Fruit fly (Drosophila melanogaster) whole organism, embryonic: ENCODE results near the gene CG4267.
A peak's percentile ranks its signal among the peaks of the same experiment; 100 is the strongest.

Experiments used
- Atf-2 ChIP-seq: fragments of 200-800 bp; sonication (Bioruptor generic); optimal IDR thresholded peaks from 2 replicates; lab custom pipeline; 2016; ENCODE audit warnings: missing biosample characterization, missing genetic modification characterization
- CG10274 ChIP-seq: fragments of 200-800 bp; sonication (Bioruptor generic); optimal IDR thresholded peaks from 3 replicates; lab custom pipeline; 2017; ENCODE audit warnings: missing biosample characterization, mild to moderate bottlenecking, missing genetic modification characterization
- CG10543 ChIP-seq: fragments of 200-800 bp; sonication (Bioruptor generic); optimal IDR thresholded peaks from 3 replicates; lab custom pipeline; 2017; ENCODE audit warnings: missing biosample characterization, mild to moderate bottlenecking, missing genetic modification characterization, moderate library complexity
- CG11456 ChIP-seq: fragments of 200-800 bp; sonication (Bioruptor generic); IDR thresholded peaks from 3 replicates; pipeline ENCODE4 v1.3.6; 2022; ENCODE audit warnings: missing biosample characterization, missing genetic modification characterization
- CG12155 ChIP-seq: fragments of 200-800 bp; sonication (Bioruptor generic); optimal IDR thresholded peaks from 3 replicates; lab custom pipeline; 2016; ENCODE audit warnings: missing biosample characterization, missing genetic modification characterization
- CG12769 ChIP-seq: fragments of 200-800 bp; sonication (Bioruptor generic); optimal IDR thresholded peaks from 2 replicates; lab custom pipeline; 2019; ENCODE audit warnings: missing biosample characterization, mild to moderate bottlenecking, missing genetic modification characterization, moderate library complexity
- CG13123 ChIP-seq: fragments of 200-800 bp; sonication (Bioruptor generic); optimal IDR thresholded peaks from 2 replicates; lab custom pipeline; 2016; ENCODE audit warnings: missing biosample characterization, missing genetic modification characterization
- CG13624 ChIP-seq: fragments of 200-800 bp; sonication (Bioruptor generic); optimal IDR thresholded peaks from 2 replicates; lab custom pipeline; 2016; ENCODE audit warnings: missing biosample characterization, missing genetic modification characterization
- CG15269 ChIP-seq: fragments of 200-800 bp; sonication (Bioruptor generic); optimal IDR thresholded peaks from 2 replicates; lab custom pipeline; 2018; ENCODE audit warnings: missing biosample characterization, mild to moderate bottlenecking, missing genetic modification characterization, moderate library complexity
- CG16779 ChIP-seq: fragments of 200-800 bp; sonication (Bioruptor generic); IDR thresholded peaks from 2 replicates; pipeline ENCODE4 v1.3.6; 2022; ENCODE audit warnings: missing biosample characterization, missing genetic modification characterization
- CG17829 ChIP-seq: fragments of 200-800 bp; optimal IDR thresholded peaks from 2 replicates; lab custom pipeline; 2019; ENCODE audit warnings: missing biosample characterization, mild to moderate bottlenecking, missing genetic modification characterization, moderate library complexity
- CG3995 ChIP-seq: fragments of 200-800 bp; sonication (Bioruptor generic); optimal IDR thresholded peaks from 3 replicates; lab custom pipeline; 2016; ENCODE audit warnings: missing biosample characterization, missing genetic modification characterization
- CG5245 ChIP-seq: fragments of 200-800 bp; sonication (Bioruptor generic); optimal IDR thresholded peaks from 3 replicates; lab custom pipeline; 2016; ENCODE audit warnings: missing biosample characterization, missing genetic modification characterization
- CG6254 ChIP-seq: fragments of 200-800 bp; sonication (Bioruptor generic); optimal IDR thresholded peaks from 3 replicates; lab custom pipeline; 2017; ENCODE audit warnings: mild to moderate bottlenecking, missing biosample characterization, missing genetic modification reagents, missing genetic modification characterization
- CG7745 ChIP-seq: fragments of 200-800 bp; sonication (Bioruptor generic); optimal IDR thresholded peaks from 2 replicates; lab custom pipeline; 2018; ENCODE audit warnings: missing biosample characterization, mild to moderate bottlenecking, missing genetic modification characterization, moderate library complexity
- CG7987 ChIP-seq: fragments of 200-800 bp; sonication (Bioruptor generic); optimal IDR thresholded peaks from 2 replicates; lab custom pipeline; 2018; ENCODE audit warnings: missing biosample characterization, mild to moderate bottlenecking, missing genetic modification characterization, moderate library complexity
- CG8089 ChIP-seq: fragments of 200-800 bp; sonication (Bioruptor generic); optimal IDR thresholded peaks from 3 replicates; lab custom pipeline; 2016; ENCODE audit warnings: missing biosample characterization, missing genetic modification characterization
- CG9727 ChIP-seq: fragments of 200-800 bp; sonication (Bioruptor generic); optimal IDR thresholded peaks from 3 replicates; lab custom pipeline; 2017; ENCODE audit warnings: missing biosample characterization, mild to moderate bottlenecking, missing genetic modification characterization
- CG9817 ChIP-seq: fragments of 200-800 bp; sonication (Bioruptor generic); optimal IDR thresholded peaks from 2 replicates; lab custom pipeline; 2018; ENCODE audit warnings: missing biosample characterization, mild to moderate bottlenecking, missing genetic modification characterization, moderate library complexity
- D19A ChIP-seq: fragments of 200-800 bp; optimal IDR thresholded peaks from 3 replicates; lab custom pipeline; 2019; ENCODE audit warnings: missing biosample characterization, mild to moderate bottlenecking, missing genetic modification characterization, moderate library complexity
- E2f2 ChIP-seq: fragments of 200-800 bp; sonication (Bioruptor generic); IDR thresholded peaks from 2 replicates; pipeline ENCODE4 v1.3.6; 2022; ENCODE audit warnings: missing biosample characterization, missing genetic modification characterization
- Elba2 ChIP-seq: fragments of 200-800 bp; sonication (Bioruptor generic); optimal IDR thresholded peaks from 3 replicates; lab custom pipeline; 2016; ENCODE audit warnings: missing biosample characterization, missing genetic modification characterization
- Gug ChIP-seq: fragments of 200-800 bp; sonication (Bioruptor generic); IDR thresholded peaks from 4 replicates; pipeline ENCODE4 v1.3.6; 2022; ENCODE audit warnings: missing biosample characterization, missing genetic modification characterization
- HHEX ChIP-seq: fragments of 200-800 bp; sonication (Bioruptor generic); optimal IDR thresholded peaks from 3 replicates; lab custom pipeline; 2017; ENCODE audit warnings: missing biosample characterization, mild to moderate bottlenecking, missing genetic modification characterization, missing genetic modification reagents
- Hand ChIP-seq: fragments of 200-800 bp; sonication (Bioruptor generic); optimal IDR thresholded peaks from 2 replicates; lab custom pipeline; 2017; ENCODE audit warnings: mild to moderate bottlenecking, missing biosample characterization, missing genetic modification reagents, missing genetic modification characterization
- Max ChIP-seq: fragments of 200-800 bp; sonication (Bioruptor generic); optimal IDR thresholded peaks from 2 replicates; lab custom pipeline; 2016; ENCODE audit warnings: missing biosample characterization, mild to moderate bottlenecking, missing genetic modification characterization
- NC2α ChIP-seq: fragments of 200-800 bp; sonication (Bioruptor generic); optimal IDR thresholded peaks from 2 replicates; lab custom pipeline; 2016; ENCODE audit warnings: missing biosample characterization, missing genetic modification characterization
- NfI ChIP-seq: fragments of 200-800 bp; sonication (Bioruptor generic); optimal IDR thresholded peaks from 3 replicates; lab custom pipeline; 2018; ENCODE audit warnings: missing biosample characterization, mild to moderate bottlenecking, missing genetic modification characterization, moderate library complexity
- Scr ChIP-seq: fragments of 200-800 bp; sonication (Bioruptor generic); IDR thresholded peaks from 2 replicates; pipeline ENCODE4 v1.3.6; 2022; ENCODE audit warnings: missing biosample characterization, missing genetic modification characterization; ENCODE audit not compliant: partially characterized antibody
- Six4 ChIP-seq: fragments of 200-800 bp; sonication (Bioruptor generic); optimal IDR thresholded peaks from 2 replicates; lab custom pipeline; 2016; ENCODE audit warnings: missing biosample characterization, missing genetic modification characterization
- ash1 ChIP-seq: fragments of 200-800 bp; sonication (Bioruptor generic); optimal IDR thresholded peaks from 2 replicates; lab custom pipeline; 2018; ENCODE audit warnings: missing biosample characterization, mild to moderate bottlenecking, missing genetic modification characterization
- bowl ChIP-seq: fragments of 200-800 bp; sonication (Bioruptor generic); IDR thresholded peaks from 2 replicates; pipeline ENCODE4 v1.3.6; 2022; ENCODE audit warnings: missing biosample characterization, missing genetic modification characterization
- cwo ChIP-seq: fragments of 200-800 bp; sonication (Bioruptor generic); optimal IDR thresholded peaks from 3 replicates; lab custom pipeline; 2017; ENCODE audit warnings: missing biosample characterization, missing genetic modification characterization, mild to moderate bottlenecking, moderate library complexity, missing genetic modification reagents
- dmrt99B ChIP-seq: fragments of 200-800 bp; sonication (Bioruptor generic); optimal IDR thresholded peaks from 2 replicates; lab custom pipeline; 2018; ENCODE audit warnings: missing biosample characterization, mild to moderate bottlenecking, missing genetic modification characterization, moderate library complexity
- exex ChIP-seq: fragments of 200-800 bp; sonication (Bioruptor generic); optimal IDR thresholded peaks from 4 replicates; lab custom pipeline; 2018; ENCODE audit warnings: missing biosample characterization, mild to moderate bottlenecking, missing genetic modification characterization, moderate library complexity
- fd102C ChIP-seq: fragments of 200-800 bp; sonication (Bioruptor generic); optimal IDR thresholded peaks from 2 replicates; lab custom pipeline; 2018; ENCODE audit warnings: missing biosample characterization, mild to moderate bottlenecking, missing genetic modification characterization, moderate library complexity
- gce ChIP-seq: fragments of 200-800 bp; sonication (Bioruptor generic); IDR thresholded peaks from 3 replicates; pipeline ENCODE4 v1.3.6; 2022; ENCODE audit warnings: missing biosample characterization, missing genetic modification characterization
- gfzf ChIP-seq: fragments of 200-800 bp; sonication (Bioruptor generic); optimal IDR thresholded peaks from 2 replicates; lab custom pipeline; 2016; ENCODE audit warnings: missing biosample characterization, mild to moderate bottlenecking, missing genetic modification characterization, moderate library complexity
- knrl ChIP-seq: fragments of 200-800 bp; sonication (Bioruptor generic); IDR thresholded peaks from 3 replicates; pipeline ENCODE4 v1.3.6; 2022; ENCODE audit warnings: missing biosample characterization, missing genetic modification characterization; ENCODE audit not compliant: partially characterized antibody
- lbe ChIP-seq: fragments of 200-800 bp; sonication (Bioruptor generic); optimal IDR thresholded peaks from 2 replicates; lab custom pipeline; 2016; ENCODE audit warnings: missing biosample characterization, mild to moderate bottlenecking, missing genetic modification characterization
- lilli ChIP-seq: fragments of 200-800 bp; sonication (Bioruptor generic); optimal IDR thresholded peaks from 3 replicates; lab custom pipeline; 2016; ENCODE audit warnings: missing biosample characterization, missing genetic modification characterization
- prd ChIP-seq, 3 experiments: fragments of >200 bp in 2 of 3; fragments of 200-800 bp in 1 of 3; sonication (Bioruptor generic) in 1 of 3; optimal IDR thresholded peaks in 2 of 3; IDR thresholded peaks in 1 of 3; 2 replicates in 2 of 3; 3 replicates in 1 of 3; pipeline versions ENCODE4 v1.3.6 to Lab custom; 2017 to 2022; ENCODE audit warnings: missing biosample characterization in 1 of 3, missing genetic modification characterization in 1 of 3
- sc ChIP-seq, 3 experiments: fragments of >200 bp in 2 of 3; fragments of 200-800 bp in 1 of 3; sonication (Bioruptor generic) in 1 of 3; optimal IDR thresholded peaks; 2 replicates in 2 of 3; 3 replicates in 1 of 3; lab custom pipeline; 2017; ENCODE audit warnings: mild to moderate bottlenecking in 1 of 3, missing biosample characterization in 1 of 3, missing genetic modification characterization in 1 of 3, missing genetic modification reagents in 1 of 3
- slp2 ChIP-seq: fragments of 200-800 bp; sonication (Bioruptor generic); optimal IDR thresholded peaks from 2 replicates; lab custom pipeline; 2016; ENCODE audit warnings: missing biosample characterization, missing genetic modification characterization
- sr ChIP-seq: fragments of 200-800 bp; sonication (Bioruptor generic); IDR thresholded peaks from 3 replicates; pipeline ENCODE4 v1.3.6; 2022; ENCODE audit warnings: missing biosample characterization, missing genetic modification characterization
- stwl ChIP-seq: fragments of 200-800 bp; sonication (Bioruptor generic); optimal IDR thresholded peaks from 3 replicates; lab custom pipeline; 2018; ENCODE audit warnings: missing biosample characterization, mild to moderate bottlenecking, missing genetic modification characterization, moderate library complexity
- unc-4 ChIP-seq: fragments of 200-800 bp; sonication (Bioruptor generic); IDR thresholded peaks from 2 replicates; pipeline ENCODE4 v1.3.6; 2022; ENCODE audit warnings: missing biosample characterization, missing genetic modification characterization; ENCODE audit not compliant: partially characterized antibody
- zen ChIP-seq: fragments of 200-800 bp; sonication (Bioruptor generic); optimal IDR thresholded peaks from 3 replicates; lab custom pipeline; 2018; ENCODE audit warnings: missing biosample characterization, mild to moderate bottlenecking, missing genetic modification characterization, moderate library complexity
- zen2 ChIP-seq: fragments of 200-800 bp; sonication (Bioruptor generic); IDR thresholded peaks from 3 replicates; pipeline ENCODE4 v1.3.6; 2022; ENCODE audit warnings: missing biosample characterization, missing genetic modification characterization; ENCODE audit not compliant: partially characterized antibody

CG4267 gene

DNA sequence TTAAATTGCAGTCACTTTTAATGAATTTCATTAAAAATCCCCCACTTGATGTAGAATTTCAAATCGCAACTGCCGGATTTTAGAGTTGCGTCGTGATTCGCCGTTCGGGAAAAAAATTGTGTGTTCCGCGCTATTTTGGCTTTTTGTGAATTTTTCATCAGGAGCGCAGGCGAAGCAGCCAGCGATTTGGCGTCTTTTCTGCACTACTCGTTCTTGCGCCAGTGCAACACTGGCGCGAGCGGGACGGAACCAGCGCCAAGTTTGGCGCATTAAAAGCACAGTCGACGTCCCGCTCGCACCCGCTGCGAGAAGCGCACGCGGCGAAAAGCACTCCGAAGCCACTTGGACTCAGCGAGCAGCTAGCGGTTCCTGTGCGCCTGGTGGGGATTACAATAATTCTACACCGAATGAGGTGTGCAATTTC lies 48.8 kb upstream of the CG4267 start (continued):
- no peak for TF ChIP-seq CG7745
- no peak for TF ChIP-seq gce
- peak; percentile 16 for TF ChIP-seq CG9727
- peak; percentile 89 for TF ChIP-seq CG12155 (GFP tag; lab: Kevin White, UChicago)
- no peak for TF ChIP-seq prd (optimal IDR thresholded peaks at IDR 0.05; lab: Kevin White, UChicago)
- no peak for TF ChIP-seq prd (GFP tag; IDR thresholded peaks at IDR 0.05; lab: Robert Waterston, UW)
- TF ChIP-seq bowl = no peak
- peak; percentile 73 for TF ChIP-seq CG6254 (GFP tag; lab: Kevin White, UChicago)
- TF ChIP-seq gfzf (GFP tag; lab: Kevin White, UChicago) = peak; percentile 57
- peak; percentile 40 for TF ChIP-seq D19A (tag; lab: Kevin White, UChicago)
- TF ChIP-seq Elba2 (GFP tag; lab: Kevin White, UChicago) = no peak
- TF ChIP-seq CG15269 = peak; percentile 49
- TF ChIP-seq CG10274 (GFP tag; lab: Kevin White, UChicago) = no peak
- no peak for TF ChIP-seq Atf-2 (GFP tag; lab: Kevin White, UChicago)
- no peak for TF ChIP-seq CG5245 (GFP tag; lab: Kevin White, UChicago)
- TF ChIP-seq NfI = peak; percentile 44
- TF ChIP-seq CG9817 = peak; percentile 11
- TF ChIP-seq sr (GFP tag; lab: Robert Waterston, UW) = no peak
- no peak for TF ChIP-seq knrl (GFP tag; lab: Robert Waterston, UW)
- TF ChIP-seq Gug = no peak
- no peak for TF ChIP-seq CG11456 (GFP tag; lab: Robert Waterston, UW)
- no peak for TF ChIP-seq Six4 (GFP tag; lab: Kevin White, UChicago)
- no peak for TF ChIP-seq Hand (GFP tag; lab: Kevin White, UChicago)
- peak; percentile 57 for TF ChIP-seq cwo (GFP tag; lab: Kevin White, UChicago)
- TF ChIP-seq unc-4 (GFP tag; lab: Robert Waterston, UW) = no peak
- peak; percentile 70 for TF ChIP-seq CG7987
- no peak for TF ChIP-seq sc (optimal IDR thresholded peaks at IDR 0.05; lab: Kevin White, UChicago)
- no peak for TF ChIP-seq sc (GFP tag; optimal IDR thresholded peaks at IDR 0.05; lab: Kevin White, UChicago)
- peak; percentile 67 for TF ChIP-seq stwl (tag; lab: Kevin White, UChicago)
- no peak for TF ChIP-seq E2f2 (GFP tag; lab: Robert Waterston, UW)
- TF ChIP-seq NC2α = no peak
- TF ChIP-seq CG10543 (GFP tag; lab: Kevin White, UChicago) = peak; percentile 96
- TF ChIP-seq Scr (GFP tag; lab: Robert Waterston, UW) = no peak
- TF ChIP-seq CG13624 (GFP tag; lab: Kevin White, UChicago) = peak; percentile 75
- peak; percentile 16 for TF ChIP-seq CG13123
- TF ChIP-seq slp2 = no peak
- peak; percentile 89 for TF ChIP-seq CG3995
- TF ChIP-seq CG8089 (GFP tag; lab: Kevin White, UChicago) = peak; percentile 39
- TF ChIP-seq CG12769 = peak; percentile 79
- peak; percentile 24 for TF ChIP-seq HHEX (GFP tag; lab: Kevin White, UChicago)
- TF ChIP-seq Max (GFP tag; lab: Kevin White, UChicago) = no peak
- no peak for TF ChIP-seq zen
- TF ChIP-seq exex (tag; lab: Kevin White, UChicago) = peak; percentile 9
- TF ChIP-seq CG16779 (GFP tag; lab: Robert Waterston, UW) = no peak
- peak; percentile 30 for TF ChIP-seq lbe
- peak; percentile 26 for TF ChIP-seq lilli (GFP tag; lab: Kevin White, UChicago)
- TF ChIP-seq ash1 (GFP tag; lab: Kevin White, UChicago) = no peak
- no peak for TF ChIP-seq fd102C (GFP tag; lab: Kevin White, UChicago)
- TF ChIP-seq CG17829 (tag; lab: Kevin White, UChicago) = peak; percentile 33
- peak; percentile 48 for TF ChIP-seq dmrt99B (tag; lab: Kevin White, UChicago)
- no peak for TF ChIP-seq zen2 (GFP tag; lab: Robert Waterston, UW)
